Worm (Caenorhabditis elegans): ENCODE data around the gene F25H8.2.

- TF ChIP-seq ref-1 (GFP tag; conservative IDR thresholded peaks at IDR 0.05) (no peak), T22C8.4 (GFP tag; IDR thresholded peaks at IDR 0.05) (no peak), flt-1 (GFP tag; IDR thresholded peaks at IDR 0.05) (no peak), tab-1 (GFP tag; IDR thresholded peaks at IDR 0.05) (no peak), ztf-29 (GFP tag; IDR thresholded peaks at IDR 0.05) (no peak), ztf-23 (GFP tag; IDR thresholded peaks at IDR 0.05) (no peak), med-1 (GFP tag; optimal IDR thresholded peaks at IDR 0.05; ENCODE audit: insufficient read depth) (no peak), klf-2 (GFP tag; conservative IDR thresholded peaks at IDR 0.05) (no peak), cog-1 (tag; optimal IDR thresholded peaks at IDR 0.05) (no peak)
Measured at ce11 chrIV:9963945-9964344, 31.9 kb downstream of the F25H8.2 start, which contains the start of gene T13H10.2.
